Fruit fly (Drosophila melanogaster) whole organism, embryonic: ENCODE results near the gene CG7878.

Experiments used
- B-H1 ChIP-seq: fragments of 200-800 bp; sonication (Bioruptor generic); IDR thresholded peaks from 3 replicates; pipeline ENCODE4 v1.3.6; 2022; ENCODE audit warnings: missing biosample characterization, missing genetic modification characterization
- BEAF-32 ChIP-seq: fragments of 200-800 bp; sonication (Bioruptor generic); optimal IDR thresholded peaks from 3 replicates; lab custom pipeline; 2017; ENCODE audit warnings: missing biosample characterization, missing genetic modification characterization, mild to moderate bottlenecking, moderate library complexity, missing genetic modification reagents
- BtbVII ChIP-seq: fragments of 200-800 bp; sonication (Bioruptor generic); optimal IDR thresholded peaks from 3 replicates; lab custom pipeline; 2017; ENCODE audit warnings: missing biosample characterization, mild to moderate bottlenecking, missing genetic modification characterization
- CG10147 ChIP-seq: fragments of 200-800 bp; sonication (Bioruptor generic); optimal IDR thresholded peaks from 2 replicates; lab custom pipeline; 2019; ENCODE audit warnings: missing biosample characterization, mild to moderate bottlenecking, missing genetic modification characterization, moderate library complexity
- CG1024 ChIP-seq: fragments of 200-800 bp; sonication (Bioruptor generic); IDR thresholded peaks from 2 replicates; pipeline ENCODE4 v1.3.6; 2022; ENCODE audit warnings: missing biosample characterization, missing genetic modification characterization
- CG10366 ChIP-seq: fragments of 200-800 bp; sonication (Bioruptor generic); IDR thresholded peaks from 2 replicates; pipeline ENCODE4 v1.3.6; 2022; ENCODE audit warnings: missing biosample characterization, missing genetic modification characterization
- CG10654 ChIP-seq: fragments of 200-800 bp; sonication (Bioruptor generic); optimal IDR thresholded peaks from 2 replicates; lab custom pipeline; 2016; ENCODE audit warnings: missing biosample characterization, missing genetic modification characterization
- CG12104 ChIP-seq: fragments of 200-800 bp; sonication (Bioruptor generic); optimal IDR thresholded peaks from 3 replicates; lab custom pipeline; 2016; ENCODE audit warnings: missing biosample characterization, missing genetic modification characterization
- CG13296 ChIP-seq: fragments of 200-800 bp; sonication (Bioruptor generic); optimal IDR thresholded peaks from 3 replicates; lab custom pipeline; 2018; ENCODE audit warnings: missing biosample characterization, mild to moderate bottlenecking, missing genetic modification characterization
- CG2199 ChIP-seq: fragments of 200-800 bp; sonication (Bioruptor generic); IDR thresholded peaks from 3 replicates; pipeline ENCODE4 v1.3.6; 2022; ENCODE audit warnings: missing biosample characterization, missing genetic modification characterization
- CG32767 ChIP-seq: fragments of 200-800 bp; sonication (Bioruptor generic); IDR thresholded peaks from 2 replicates; pipeline ENCODE4 v1.3.6; 2022; ENCODE audit warnings: missing biosample characterization, missing genetic modification characterization
- CG32772 ChIP-seq: fragments of 200-800 bp; sonication (Bioruptor generic); IDR thresholded peaks from 2 replicates; pipeline ENCODE4 v1.3.6; 2022; ENCODE audit warnings: missing biosample characterization, missing genetic modification characterization
- CG3407 ChIP-seq: fragments of 200-800 bp; sonication (Bioruptor generic); optimal IDR thresholded peaks from 2 replicates; lab custom pipeline; 2018; ENCODE audit warnings: missing biosample characterization, mild to moderate bottlenecking, missing genetic modification characterization
- CG4424 ChIP-seq: fragments of 200-800 bp; sonication (Bioruptor generic); optimal IDR thresholded peaks from 3 replicates; lab custom pipeline; 2016; ENCODE audit warnings: missing biosample characterization, missing genetic modification characterization
- CG4730 ChIP-seq: fragments of 200-800 bp; sonication (Bioruptor generic); IDR thresholded peaks from 2 replicates; pipeline ENCODE4 v1.3.6; 2022; ENCODE audit warnings: missing biosample characterization, missing genetic modification characterization
- CG4854 ChIP-seq: fragments of 200-800 bp; sonication (Bioruptor generic); optimal IDR thresholded peaks from 2 replicates; lab custom pipeline; 2016; ENCODE audit warnings: missing biosample characterization, missing genetic modification characterization, inconsistent platforms
- CG6813 ChIP-seq: fragments of 200-800 bp; sonication (Bioruptor generic); optimal IDR thresholded peaks from 2 replicates; lab custom pipeline; 2017; ENCODE audit warnings: missing biosample characterization, missing genetic modification characterization, mild to moderate bottlenecking, moderate library complexity, missing genetic modification reagents
- CG7786 ChIP-seq: fragments of 200-800 bp; sonication (Bioruptor generic); optimal IDR thresholded peaks from 2 replicates; lab custom pipeline; 2016; ENCODE audit warnings: missing biosample characterization, missing genetic modification characterization
- CG8359 ChIP-seq: fragments of 200-800 bp; sonication (Bioruptor generic); optimal IDR thresholded peaks from 2 replicates; lab custom pipeline; 2017; ENCODE audit warnings: missing biosample characterization, mild to moderate bottlenecking, missing genetic modification characterization, borderline replicate concordance
- CG9932 ChIP-seq: fragments of 200-800 bp; sonication (Bioruptor generic); IDR thresholded peaks from 2 replicates; pipeline ENCODE4 v1.3.6; 2022; ENCODE audit warnings: missing biosample characterization, missing genetic modification characterization
- Dbx ChIP-seq: fragments of 200-800 bp; sonication (Bioruptor generic); IDR thresholded peaks from 3 replicates; pipeline ENCODE4 v1.3.6; 2022; ENCODE audit warnings: missing biosample characterization, missing genetic modification characterization
- Eip74EF ChIP-seq, 2 experiments: fragments of 200-800 bp in 1 of 2; fragments of >200 bp in 1 of 2; sonication (Bioruptor generic) in 1 of 2; optimal IDR thresholded peaks; 2 replicates each; lab custom pipeline; 2017 to 2019; ENCODE audit warnings: missing biosample characterization in 2 of 2, missing genetic modification characterization in 2 of 2, mild to moderate bottlenecking in 1 of 2, moderate library complexity in 1 of 2
- Fer1 ChIP-seq: fragments of 200-800 bp; sonication (Bioruptor generic); optimal IDR thresholded peaks from 2 replicates; lab custom pipeline; 2017; ENCODE audit warnings: missing biosample characterization, mild to moderate bottlenecking, missing genetic modification characterization
- HHEX ChIP-seq: fragments of 200-800 bp; sonication (Bioruptor generic); optimal IDR thresholded peaks from 3 replicates; lab custom pipeline; 2017; ENCODE audit warnings: missing biosample characterization, mild to moderate bottlenecking, missing genetic modification characterization, missing genetic modification reagents
- Jarid2 ChIP-seq: fragments of 200-800 bp; sonication (Bioruptor generic); optimal IDR thresholded peaks from 3 replicates; lab custom pipeline; 2017; ENCODE audit warnings: mild to moderate bottlenecking, missing biosample characterization, missing genetic modification reagents, missing genetic modification characterization
- MBD-R2 ChIP-seq: fragments of 200-800 bp; sonication (Bioruptor generic); IDR thresholded peaks from 2 replicates; pipeline ENCODE4 v1.3.6; 2022; ENCODE audit warnings: missing biosample characterization, missing genetic modification characterization
- NK7.1 ChIP-seq: fragments of 200-800 bp; sonication (Bioruptor generic); optimal IDR thresholded peaks from 3 replicates; lab custom pipeline; 2016; ENCODE audit warnings: missing biosample characterization, missing genetic modification characterization
- PHDP ChIP-seq: fragments of 200-800 bp; sonication (Bioruptor generic); optimal IDR thresholded peaks from 3 replicates; lab custom pipeline; 2018; ENCODE audit warnings: missing biosample characterization, mild to moderate bottlenecking, missing genetic modification characterization, moderate library complexity
- Ptx1 ChIP-seq: fragments of 200-800 bp; sonication (Bioruptor generic); IDR thresholded peaks from 2 replicates; pipeline ENCODE4 v1.3.6; 2022; ENCODE audit warnings: missing biosample characterization, missing genetic modification characterization
- Six4 ChIP-seq: fragments of 200-800 bp; sonication (Bioruptor generic); optimal IDR thresholded peaks from 2 replicates; lab custom pipeline; 2016; ENCODE audit warnings: missing biosample characterization, missing genetic modification characterization
- Sox102F ChIP-seq: fragments of 200-800 bp; sonication (Bioruptor generic); optimal IDR thresholded peaks from 2 replicates; lab custom pipeline; 2018; ENCODE audit warnings: missing biosample characterization, mild to moderate bottlenecking, missing genetic modification characterization, moderate library complexity
- Trl ChIP-seq, 3 experiments: fragments of >200 bp in 2 of 3; fragments of 200-800 bp in 1 of 3; sonication (Bioruptor generic) in 1 of 3; optimal IDR thresholded peaks; 2 replicates in 1 of 3; 3 replicates in 2 of 3; lab custom pipeline; 2016 to 2017; ENCODE audit warnings: missing biosample characterization in 1 of 3, missing genetic modification characterization in 1 of 3
- Usf ChIP-seq: fragments of 200-800 bp; sonication (Bioruptor generic); optimal IDR thresholded peaks from 2 replicates; lab custom pipeline; 2017; ENCODE audit warnings: missing genotype, missing biosample characterization, missing genetic modification characterization
- ash1 ChIP-seq: fragments of 200-800 bp; sonication (Bioruptor generic); optimal IDR thresholded peaks from 2 replicates; lab custom pipeline; 2018; ENCODE audit warnings: missing biosample characterization, mild to moderate bottlenecking, missing genetic modification characterization
- cad ChIP-seq: fragments of >200 bp; optimal IDR thresholded peaks from 2 replicates; lab custom pipeline; 2017; ENCODE audit warnings: missing biosample characterization, missing genetic modification characterization
- cwo ChIP-seq: fragments of 200-800 bp; sonication (Bioruptor generic); optimal IDR thresholded peaks from 3 replicates; lab custom pipeline; 2017; ENCODE audit warnings: missing biosample characterization, missing genetic modification characterization, mild to moderate bottlenecking, moderate library complexity, missing genetic modification reagents
- da ChIP-seq: fragments of 200-800 bp; sonication (Bioruptor generic); optimal IDR thresholded peaks from 2 replicates; lab custom pipeline; 2016; ENCODE audit warnings: missing biosample characterization, missing genetic modification characterization
- dan ChIP-seq: fragments of 200-800 bp; sonication (Bioruptor generic); IDR thresholded peaks from 2 replicates; pipeline ENCODE4 v1.3.6; 2022; ENCODE audit warnings: missing biosample characterization, missing genetic modification characterization
- gem ChIP-seq: fragments of 200-800 bp; sonication (Bioruptor generic); optimal IDR thresholded peaks from 2 replicates; lab custom pipeline; 2019; ENCODE audit warnings: missing biosample characterization, mild to moderate bottlenecking, missing genetic modification characterization, moderate library complexity
- hbn ChIP-seq: fragments of 200-800 bp; sonication (Bioruptor generic); IDR thresholded peaks from 2 replicates; pipeline ENCODE4 v1.3.6; 2022; ENCODE audit warnings: missing biosample characterization, missing genetic modification characterization; ENCODE audit not compliant: partially characterized antibody
- insv ChIP-seq, 2 experiments: fragments of 200-800 bp; sonication (Bioruptor generic); optimal IDR thresholded peaks; 3 replicates each; lab custom pipeline; 2016 to 2018; ENCODE audit warnings: missing biosample characterization in 2 of 2, missing genetic modification characterization in 2 of 2
- otp ChIP-seq: fragments of 200-800 bp; sonication (Bioruptor generic); IDR thresholded peaks from 3 replicates; pipeline ENCODE4, ENCODE4 v1.3.6; 2022; ENCODE audit warnings: missing biosample characterization, missing genetic modification characterization
- pum ChIP-seq: fragments of 200-800 bp; sonication (Bioruptor generic); optimal IDR thresholded peaks from 2 replicates; lab custom pipeline; 2016; ENCODE audit warnings: missing biosample characterization, missing genetic modification characterization
- pzg ChIP-seq: fragments of 200-800 bp; sonication (Bioruptor generic); optimal IDR thresholded peaks from 3 replicates; lab custom pipeline; 2018; ENCODE audit warnings: missing biosample characterization, mild to moderate bottlenecking, missing genetic modification characterization, moderate library complexity
- run ChIP-seq: fragments of 200-800 bp; sonication (Bioruptor generic); optimal IDR thresholded peaks from 3 replicates; lab custom pipeline; 2018; ENCODE audit warnings: missing biosample characterization, mild to moderate bottlenecking, missing genetic modification characterization
- schlank ChIP-seq: fragments of 200-800 bp; sonication (Bioruptor generic); optimal IDR thresholded peaks from 2 replicates; lab custom pipeline; 2018; ENCODE audit warnings: missing biosample characterization, mild to moderate bottlenecking, missing genetic modification characterization
- slp2 ChIP-seq: fragments of 200-800 bp; sonication (Bioruptor generic); optimal IDR thresholded peaks from 2 replicates; lab custom pipeline; 2016; ENCODE audit warnings: missing biosample characterization, missing genetic modification characterization
- stwl ChIP-seq: fragments of 200-800 bp; sonication (Bioruptor generic); optimal IDR thresholded peaks from 3 replicates; lab custom pipeline; 2018; ENCODE audit warnings: missing biosample characterization, mild to moderate bottlenecking, missing genetic modification characterization, moderate library complexity
- tin ChIP-seq: fragments of 200-800 bp; sonication (Bioruptor generic); optimal IDR thresholded peaks from 3 replicates; lab custom pipeline; 2016; ENCODE audit warnings: missing biosample characterization, missing genetic modification characterization
- zfh2 ChIP-seq: fragments of 200-800 bp; sonication (Bioruptor generic); optimal IDR thresholded peaks from 2 replicates; lab custom pipeline; 2016; ENCODE audit warnings: missing biosample characterization, missing genetic modification characterization

CG7878 gene

DNA sequence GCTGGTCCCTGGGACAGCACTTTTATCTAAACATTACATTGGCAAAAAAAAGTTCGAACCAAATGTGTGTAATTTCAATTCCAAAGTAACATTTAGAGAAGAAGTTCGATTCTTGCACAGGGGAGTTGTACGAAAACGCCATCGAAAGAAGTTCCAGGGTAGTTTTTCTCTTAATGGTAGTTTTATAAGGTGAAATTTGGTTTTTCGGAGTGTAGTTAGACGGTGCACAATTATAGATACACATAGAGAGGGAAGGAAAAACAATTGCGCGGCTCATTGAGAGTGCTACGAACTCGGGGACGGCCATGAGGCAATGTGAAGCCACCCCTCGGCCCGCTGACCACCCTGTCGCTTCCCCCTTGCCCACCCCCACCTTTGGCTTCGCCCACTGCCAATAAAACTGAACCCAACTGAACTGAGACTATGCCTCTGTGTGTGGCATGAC, 12.3 kb upstream of the CG7878 start (continued):
- no peak for TF ChIP-seq insv (GFP tag; optimal IDR thresholded peaks at IDR 0.05; lab: Kevin White, UChicago)
- peak; percentile 71 for TF ChIP-seq CG6813 (GFP tag; lab: Kevin White, UChicago)
- TF ChIP-seq ash1 (GFP tag; lab: Kevin White, UChicago), result no peak
- peak; percentile 64 for TF ChIP-seq PHDP
- TF ChIP-seq CG10147 (GFP tag; lab: Kevin White, UChicago), result peak; percentile 47
- peak in 1 of 2 experiments; percentile 20 for TF ChIP-seq Eip74EF (GFP tag; optimal IDR thresholded peaks at IDR 0.05; lab: Kevin White, UChicago)
- TF ChIP-seq BEAF-32 (GFP tag; lab: Kevin White, UChicago), result no peak
- peak; percentile 35 for TF ChIP-seq BtbVII
- no peak for TF ChIP-seq hbn (GFP tag; lab: Robert Waterston, UW)
- peak; percentile 22 for TF ChIP-seq CG13296 (GFP tag; lab: Kevin White, UChicago)
- peak; percentile 63 for TF ChIP-seq CG4424 (GFP tag; lab: Kevin White, UChicago)
- peak; percentile 62 for TF ChIP-seq HHEX (GFP tag; lab: Kevin White, UChicago)
- no peak for TF ChIP-seq CG8359 (GFP tag; lab: Kevin White, UChicago)
- TF ChIP-seq CG7786 (GFP tag; lab: Kevin White, UChicago), result peak; percentile 68
- TF ChIP-seq gem (tag; lab: Kevin White, UChicago), result peak; percentile 78
- TF ChIP-seq Sox102F (GFP tag; lab: Kevin White, UChicago), result peak; percentile 79
- TF ChIP-seq run, result peak; percentile 31
- TF ChIP-seq B-H1 (GFP tag; lab: Robert Waterston, UW), result peak; percentile 46
- TF ChIP-seq Ptx1, result peak; percentile 76
- TF ChIP-seq Jarid2 (GFP tag; lab: Kevin White, UChicago), result peak; percentile 10
- TF ChIP-seq CG3407 (GFP tag; lab: Kevin White, UChicago), result no peak
- TF ChIP-seq CG10366 (GFP tag; lab: Robert Waterston, UW), result peak; percentile 59
- TF ChIP-seq CG4730 (GFP tag; lab: Robert Waterston, UW), result 0 out of 2 replicates have a peak, but pooled peaks have one; percentile 34
- TF ChIP-seq CG1024, result no peak; the same call in 1 of the 2 replicates
- TF ChIP-seq pum (GFP tag; lab: Kevin White, UChicago), result peak; percentile 61
- TF ChIP-seq Dbx (GFP tag; lab: Robert Waterston, UW), result peak; percentile 53; the same call in 1 of the 3 replicates
- peak; percentile 72 for TF ChIP-seq tin (GFP tag; lab: Kevin White, UChicago)
- peak; percentile 60 for TF ChIP-seq Six4 (GFP tag; lab: Kevin White, UChicago)
- peak; percentile 3 for TF ChIP-seq CG10654
- TF ChIP-seq Usf (GFP tag; lab: Kevin White, UChicago), result no peak
- TF ChIP-seq dan (GFP tag; lab: Robert Waterston, UW), result no peak
- TF ChIP-seq Trl (optimal IDR thresholded peaks at IDR 0.05; lab: Kevin White, UChicago), result no peak
- peak; percentile 58 for TF ChIP-seq Trl (GFP tag; optimal IDR thresholded peaks at IDR 0.05; lab: Kevin White, UChicago)
- TF ChIP-seq CG32767 (GFP tag; lab: Robert Waterston, UW), result peak; percentile 82
- 0 out of 2 replicates have a peak, but pooled peaks have one; percentile 21 for TF ChIP-seq CG32772 (GFP tag; lab: Robert Waterston, UW)
- TF ChIP-seq NK7.1, result no peak
- no peak for TF ChIP-seq CG4854
- TF ChIP-seq otp (GFP tag; lab: Robert Waterston, UW), result no peak
- TF ChIP-seq pzg (GFP tag; lab: Kevin White, UChicago), result no peak
- no peak for TF ChIP-seq cad (GFP tag; lab: Kevin White, UChicago)
- peak; percentile 29; the same call in 1 of the 2 replicates for TF ChIP-seq MBD-R2 (GFP tag; lab: Robert Waterston, UW)
- TF ChIP-seq CG2199, result no peak
- no peak for TF ChIP-seq da (GFP tag; lab: Kevin White, UChicago)
- peak; percentile 30 for TF ChIP-seq CG12104
- TF ChIP-seq Fer1, result peak; percentile 76
- peak; percentile 51 for TF ChIP-seq cwo (GFP tag; lab: Kevin White, UChicago)
- TF ChIP-seq stwl (tag; lab: Kevin White, UChicago), result no peak
- peak; percentile 56 for TF ChIP-seq CG9932 (GFP tag; lab: Robert Waterston, UW)
- peak; percentile 44 for TF ChIP-seq slp2 (GFP tag; lab: Kevin White, UChicago)
- peak; percentile 21 for TF ChIP-seq schlank (tag; lab: Kevin White, UChicago)
- peak; percentile 54 for TF ChIP-seq zfh2 (GFP tag; lab: Kevin White, UChicago)
